Fruit fly (Drosophila melanogaster): ENCODE results near the gene RhoGAP15B.

Gene RhoGAP15B

DNA sequence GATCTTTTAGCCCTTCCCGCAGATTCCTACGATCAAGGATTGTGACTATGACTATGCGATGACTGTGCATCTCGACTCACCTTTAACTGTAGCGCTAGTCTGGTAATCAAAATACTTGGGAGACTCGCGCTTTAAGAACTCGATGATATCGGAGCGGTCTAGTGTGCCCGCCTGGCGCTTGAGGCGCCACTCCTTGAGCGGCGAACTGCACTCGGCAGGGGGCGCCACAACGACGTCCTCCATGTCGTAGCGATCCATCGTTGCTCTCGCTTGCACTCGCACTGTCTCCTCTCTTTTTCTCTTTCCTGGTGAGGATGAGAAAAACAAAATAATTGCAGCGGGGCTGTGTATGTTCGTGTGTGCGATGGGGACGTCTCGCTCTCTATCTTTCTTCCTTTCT lies 24.3 kb downstream of the RhoGAP15B start (continued):
- TF ChIP-seq Hr78 (GFP tag; optimal IDR thresholded peaks at IDR 0.05) (no peak), CG12391 (tag; optimal IDR thresholded peaks at IDR 0.05) (no peak), dati (GFP tag; IDR thresholded peaks at IDR 0.05) (no peak), CG5180 (GFP tag; optimal IDR thresholded peaks at IDR 0.05) (peak; percentile 22), sisA (GFP tag; IDR thresholded peaks at IDR 0.05) (no peak), CG1832 (GFP tag; optimal IDR thresholded peaks at IDR 0.05) (peak; percentile 86), Lpt (GFP tag; optimal IDR thresholded peaks at IDR 0.05) (no peak), CG6254 (GFP tag; optimal IDR thresholded peaks at IDR 0.05) (peak; percentile 60), mld (GFP tag; IDR thresholded peaks at IDR 0.05; ENCODE audit: partially characterized antibody) (no peak), Drgx (GFP tag; IDR thresholded peaks at IDR 0.05) (peak; percentile 20; the same call in 1 of the 2 replicates), Chrac-16 (GFP tag; optimal IDR thresholded peaks at IDR 0.05) (peak; percentile 34), CG12155 (GFP tag; optimal IDR thresholded peaks at IDR 0.05) (no peak), CG17802 (tag; optimal IDR thresholded peaks at IDR 0.05) (no peak), fd64A (GFP tag; optimal IDR thresholded peaks at IDR 0.05) (no peak), CG18599 (GFP tag; optimal IDR thresholded peaks at IDR 0.05) (no peak), gce (GFP tag; IDR thresholded peaks at IDR 0.05) (no peak), CG17912 (GFP tag; optimal IDR thresholded peaks at IDR 0.05) (no peak), CG5953 (GFP tag; IDR thresholded peaks at IDR 0.05) (0 out of 2 replicates have a peak, but pooled peaks have one; percentile 26), CG6175 (GFP tag; IDR thresholded peaks at IDR 0.05) (no peak), luna (GFP tag; optimal IDR thresholded peaks at IDR 0.05) (no peak), HLHmδ (GFP tag; optimal IDR thresholded peaks at IDR 0.05) (peak; percentile 75), grau (tag; optimal IDR thresholded peaks at IDR 0.05) (peak; percentile 7), NC2β (GFP tag; optimal IDR thresholded peaks at IDR 0.05) (peak; percentile 51), seq (GFP tag; IDR thresholded peaks at IDR 0.05) (no peak), CG15514 (GFP tag; optimal IDR thresholded peaks at IDR 0.05) (no peak), kah (GFP tag; optimal IDR thresholded peaks at IDR 0.05) (peak; percentile 4), CG1024 (GFP tag; IDR thresholded peaks at IDR 0.05) (peak; percentile 58), Bdp1 (GFP tag; optimal IDR thresholded peaks at IDR 0.05) (peak; percentile 4), cwo (GFP tag; optimal IDR thresholded peaks at IDR 0.05) (no peak), CG17359 (tag; optimal IDR thresholded peaks at IDR 0.05) (peak; percentile 8), ftz-f1 (GFP tag; optimal IDR thresholded peaks at IDR 0.05) (no peak), schlank (tag; optimal IDR thresholded peaks at IDR 0.05) (no peak), ranshi (GFP tag; IDR thresholded peaks at IDR 0.05) (0 out of 2 replicates have a peak, but pooled peaks have one; percentile 14), CG6854 (GFP tag; optimal IDR thresholded peaks at IDR 0.05) (no peak), CG11504 (tag; optimal IDR thresholded peaks at IDR 0.05) (no peak), D19A (tag; optimal IDR thresholded peaks at IDR 0.05) (no peak), lov (optimal IDR thresholded peaks at IDR 0.05) (no peak), lov (GFP tag; IDR thresholded peaks at IDR 0.05) (peak; percentile 66; the same call in 1 of the 3 replicates), hkb (optimal IDR thresholded peaks at IDR 0.05) (no peak), hkb (GFP tag; IDR thresholded peaks at IDR 0.05) (no peak), shn (GFP tag; optimal IDR thresholded peaks at IDR 0.05) (peak; percentile 19), pzg (GFP tag; optimal IDR thresholded peaks at IDR 0.05) (no peak), CG3995 (GFP tag; optimal IDR thresholded peaks at IDR 0.05) (no peak), CG32767 (GFP tag; IDR thresholded peaks at IDR 0.05) (no peak), onecut (GFP tag; IDR thresholded peaks at IDR 0.05) (peak; percentile 79), Hr51 (GFP tag; optimal IDR thresholded peaks at IDR 0.05) (peak in 1 of 2 experiments; percentile 25), Dbx (GFP tag; IDR thresholded peaks at IDR 0.05) (no peak), aop (GFP tag; IDR thresholded peaks at IDR 0.05) (no peak), ato (GFP tag; IDR thresholded peaks at IDR 0.05; ENCODE audit: partially characterized antibody) (no peak), ems (GFP tag; optimal IDR thresholded peaks at IDR 0.05) (no peak), CG8765 (GFP tag; IDR thresholded peaks at IDR 0.05) (no peak; the same call in 1 of the 2 replicates)

Measured in whole organism, embryonic.